Fruit fly (Drosophila melanogaster) whole organism, wandering third instar larva: ENCODE measurements around the gene CG6126.

ENCODE experiments used
- Abd-B ChIP-seq: fragments of >200 bp; optimal IDR thresholded peaks from 2 replicates; lab custom pipeline; 2017; ENCODE audit warnings: missing biosample characterization, missing genetic modification characterization
- CrebA ChIP-seq: fragments of 200-800 bp; sonication (Bioruptor generic); optimal IDR thresholded peaks from 2 replicates; lab custom pipeline; 2016; ENCODE audit warnings: missing biosample characterization, mild to moderate bottlenecking, missing genetic modification characterization, borderline replicate concordance
- Dfd ChIP-seq: fragments of >200 bp; optimal IDR thresholded peaks from 2 replicates; lab custom pipeline; 2017; ENCODE audit warnings: missing biosample characterization, missing genetic modification characterization
- Dif ChIP-seq: fragments of 200-275, 200-300 bp; sonication (Bioruptor generic); optimal IDR thresholded peaks from 2 replicates; lab custom pipeline; 2018; ENCODE audit warnings: missing biosample characterization, missing genetic modification characterization; ENCODE audit not compliant: partially characterized antibody
- GATAd ChIP-seq: sonication (Bioruptor generic); optimal IDR thresholded peaks from 2 replicates; lab custom pipeline; 2016; ENCODE audit warnings: missing biosample characterization, missing genetic modification characterization
- HLH106 ChIP-seq: fragments of 200-800 bp; optimal IDR thresholded peaks from 3 replicates; lab custom pipeline; 2019; ENCODE audit warnings: missing biosample characterization, mild to moderate bottlenecking, missing genetic modification characterization, moderate library complexity
- Hnf4 ChIP-seq: fragments of 200-800 bp; sonication (Bioruptor generic); optimal IDR thresholded peaks from 2 replicates; lab custom pipeline; 2016; ENCODE audit warnings: missing biosample characterization, mild to moderate bottlenecking, missing genetic modification characterization
- Hr83 ChIP-seq: fragments of 200-300 bp; sonication (Bioruptor generic); optimal IDR thresholded peaks from 2 replicates; lab custom pipeline; 2016; ENCODE audit warnings: missing biosample characterization, mild to moderate bottlenecking, missing genetic modification characterization, moderate library complexity; ENCODE audit not compliant: poor library complexity, severe bottlenecking
- Jra ChIP-seq: sonication (Bioruptor generic); optimal IDR thresholded peaks from 2 replicates; lab custom pipeline; 2016; ENCODE audit warnings: missing biosample characterization, missing genetic modification characterization
- Mio ChIP-seq: sonication (Bioruptor generic); optimal IDR thresholded peaks from 2 replicates; lab custom pipeline; 2016; ENCODE audit warnings: missing biosample characterization, missing genetic modification characterization
- Myc ChIP-seq: fragments of >200 bp; optimal IDR thresholded peaks from 2 replicates; lab custom pipeline; 2017
- N ChIP-seq: fragments of >200 bp; optimal IDR thresholded peaks from 2 replicates; lab custom pipeline; 2018; ENCODE audit warnings: missing biosample characterization, missing external identifiers, missing genetic modification characterization
- OdsH ChIP-seq: fragments of 200-800 bp; sonication (Bioruptor generic); optimal IDR thresholded peaks from 2 replicates; lab custom pipeline; 2016; ENCODE audit warnings: missing biosample characterization, mild to moderate bottlenecking, missing genetic modification characterization
- Rel ChIP-seq, 2 experiments: fragments of 200-800 bp; sonication (Bioruptor generic) in 1 of 2; optimal IDR thresholded peaks; 2 replicates in 1 of 2; 3 replicates in 1 of 2; lab custom pipeline; 2016 to 2019; ENCODE audit warnings: mild to moderate bottlenecking in 2 of 2, missing biosample characterization in 2 of 2, missing genetic modification characterization in 2 of 2, moderate library complexity in 1 of 2
- Vsx2 ChIP-seq: fragments of 200-300, 225-300 bp; sonication (Bioruptor generic); optimal IDR thresholded peaks from 2 replicates; lab custom pipeline; 2018; ENCODE audit warnings: missing biosample characterization, missing genetic modification characterization; ENCODE audit not compliant: partially characterized antibody
- br ChIP-seq: fragments of 200-800 bp; sonication (Bioruptor generic); optimal IDR thresholded peaks from 2 replicates; lab custom pipeline; 2016; ENCODE audit warnings: missing biosample characterization, missing genetic modification characterization
- brk ChIP-seq: fragments of 200-800 bp; sonication (Bioruptor generic); optimal IDR thresholded peaks from 2 replicates; lab custom pipeline; 2016; ENCODE audit warnings: missing biosample characterization, mild to moderate bottlenecking, missing genetic modification characterization
- dsf ChIP-seq: sonication (Bioruptor generic); optimal IDR thresholded peaks from 2 replicates; lab custom pipeline; 2016; ENCODE audit warnings: missing biosample characterization, missing genetic modification characterization, borderline replicate concordance
- fru ChIP-seq: fragments of 200-800 bp; sonication (Bioruptor generic); optimal IDR thresholded peaks from 3 replicates; lab custom pipeline; 2016; ENCODE audit warnings: missing biosample characterization, mild to moderate bottlenecking, missing genetic modification characterization
- h ChIP-seq: fragments of 200-800 bp; sonication (Bioruptor generic); optimal IDR thresholded peaks from 3 replicates; lab custom pipeline; 2016; ENCODE audit warnings: missing biosample characterization, mild to moderate bottlenecking, missing genetic modification characterization
- jim ChIP-seq: fragments of 175-275, 200-325 bp; sonication (Bioruptor generic); optimal IDR thresholded peaks from 2 replicates; lab custom pipeline; 2016; ENCODE audit warnings: missing biosample characterization, mild to moderate bottlenecking, missing genetic modification characterization
- lola ChIP-seq: fragments of >200 bp; optimal IDR thresholded peaks from 2 replicates; lab custom pipeline; 2017; ENCODE audit warnings: missing biosample characterization, missing genetic modification characterization
- pan ChIP-seq: fragments of >200 bp; optimal IDR thresholded peaks from 2 replicates; lab custom pipeline; 2017
- psq ChIP-seq: fragments of 200-800 bp; sonication (Bioruptor generic); optimal IDR thresholded peaks from 3 replicates; lab custom pipeline; 2017; ENCODE audit warnings: missing biosample characterization, mild to moderate bottlenecking, missing genetic modification characterization, moderate library complexity
- rgr ChIP-seq: fragments of 200-800 bp; sonication (Bioruptor generic); optimal IDR thresholded peaks from 3 replicates; lab custom pipeline; 2016; ENCODE audit warnings: missing biosample characterization, mild to moderate bottlenecking, missing genetic modification characterization
- sage ChIP-seq: fragments of 200-800 bp; sonication (Bioruptor generic); optimal IDR thresholded peaks from 2 replicates; lab custom pipeline; 2016; ENCODE audit warnings: missing biosample characterization, mild to moderate bottlenecking, missing genetic modification characterization
- sv ChIP-seq: fragments of 200-800 bp; sonication (Bioruptor generic); optimal IDR thresholded peaks from 3 replicates; lab custom pipeline; 2016; ENCODE audit warnings: missing biosample characterization, missing genetic modification characterization
- tai ChIP-seq: sonication (Bioruptor generic); optimal IDR thresholded peaks from 2 replicates; lab custom pipeline; 2016; ENCODE audit warnings: missing biosample characterization, missing genetic modification characterization
- usp ChIP-seq: fragments of >200 bp; optimal IDR thresholded peaks from 2 replicates; lab custom pipeline; 2017; ENCODE audit warnings: missing biosample characterization, missing genetic modification characterization
- woc ChIP-seq: sonication (Bioruptor generic); optimal IDR thresholded peaks from 2 replicates; lab custom pipeline; 2016; ENCODE audit warnings: missing biosample characterization, mild to moderate bottlenecking, missing genetic modification characterization

CG6126 gene

DNA sequence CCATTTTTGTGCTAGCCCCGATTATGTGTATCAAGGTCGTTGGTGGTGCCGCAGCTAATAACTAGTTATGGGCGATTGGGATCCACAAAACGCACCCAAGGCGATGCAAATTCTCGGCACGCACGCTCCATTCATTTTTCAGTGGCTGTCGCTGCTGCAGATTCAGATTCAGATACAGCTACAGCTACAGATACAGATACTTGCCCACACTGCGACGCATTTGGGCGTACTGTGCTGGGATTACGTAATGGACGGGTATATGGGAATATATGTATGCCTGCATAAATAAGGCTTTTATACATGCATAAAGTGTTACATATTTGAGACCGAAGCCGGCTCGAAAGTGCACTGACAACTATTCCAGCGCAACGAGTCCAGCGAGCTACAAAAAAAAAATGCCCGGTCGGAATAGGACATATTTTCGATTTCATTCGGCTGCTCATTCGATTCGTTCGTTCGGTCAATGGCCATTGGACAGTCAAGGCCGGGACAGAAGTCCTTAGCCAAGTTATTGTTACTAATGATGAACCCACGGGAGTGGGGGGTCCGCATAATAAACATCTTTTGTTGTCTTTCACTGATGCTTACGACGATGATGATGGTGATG, 20.5 kb downstream of the CG6126 start:
- TF ChIP-seq woc (GFP tag; lab: Kevin White, UChicago) (no peak), GATAd (no peak), Myc (lab: Kevin White, UChicago) (no peak), brk (no peak), OdsH (GFP tag; lab: Kevin White, UChicago) (no peak), Mio (no peak), h (no peak), sage (GFP tag; lab: Kevin White, UChicago) (no peak), Rel (GFP tag; optimal IDR thresholded peaks at IDR 0.05; lab: Kevin White, UChicago) (no peak), Rel (tag; optimal IDR thresholded peaks at IDR 0.05; lab: Kevin White, UChicago) (no peak)
- TF ChIP-seq, all 38 proteins: peak for 0

- no peak for TF ChIP-seq tai (GFP tag; lab: Kevin White, UChicago)
- TF ChIP-seq Vsx2 (GFP tag; lab: Kevin White, UChicago): no peak
- no peak for TF ChIP-seq Dfd (GFP tag; lab: Kevin White, UChicago)
- no peak for TF ChIP-seq brk
- no peak for TF ChIP-seq Hnf4 (GFP tag; lab: Kevin White, UChicago)
- peak; percentile 9 for TF ChIP-seq Myc (lab: Kevin White, UChicago)
Observed at dm6 chr3R:16180476-16181070, 22.3 kb downstream of the CG6126 start, which contains the start of gene CG8927. Gene CG8927, plus strand, starts transcription at chr3R:16181020.

- TF ChIP-seq pan (lab: Kevin White, UChicago) (no peak), rgr (GFP tag; lab: Kevin White, UChicago) (no peak), GATAd (no peak), lola (GFP tag; lab: Kevin White, UChicago) (no peak), Mio (no peak), jim (GFP tag; lab: Kevin White, UChicago) (no peak), psq (no peak), sv (GFP tag; lab: Kevin White, UChicago) (no peak), dsf (GFP tag; lab: Kevin White, UChicago) (no peak), Myc (lab: Kevin White, UChicago) (no peak), sage (GFP tag; lab: Kevin White, UChicago) (no peak), Dfd (GFP tag; lab: Kevin White, UChicago) (no peak), Jra (GFP tag; lab: Kevin White, UChicago) (no peak), CrebA (GFP tag; lab: Kevin White, UChicago) (no peak)
Observed at dm6 chr3R:16176526-16176925, 26.4 kb downstream of the CG6126 start.

DNA sequence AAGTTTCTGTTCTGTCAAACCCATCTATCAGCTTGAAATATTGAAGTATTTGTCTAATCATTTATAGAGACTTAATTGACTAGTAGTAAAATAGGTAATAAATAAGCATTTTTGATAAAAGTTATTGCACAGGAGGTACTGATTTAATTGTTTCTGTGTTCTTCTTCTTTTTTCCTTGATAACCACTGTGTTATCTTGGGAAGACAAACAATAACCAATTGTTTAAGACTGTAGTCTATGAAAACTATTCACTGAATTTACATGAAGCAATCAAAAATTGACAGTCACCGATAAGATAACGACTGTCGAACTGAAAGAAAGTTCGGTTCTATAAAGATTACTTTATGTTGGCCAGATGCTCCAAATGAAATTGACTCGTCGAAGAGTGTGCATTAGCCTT, 29.4 kb downstream of the CG6126 start:
- TF ChIP-seq dsf (GFP tag; lab: Kevin White, UChicago) (no peak), psq (no peak), sage (GFP tag; lab: Kevin White, UChicago) (no peak), brk (no peak), GATAd (no peak), tai (GFP tag; lab: Kevin White, UChicago) (no peak), Vsx2 (GFP tag; lab: Kevin White, UChicago) (no peak), h (no peak), Mio (no peak), lola (GFP tag; lab: Kevin White, UChicago) (no peak), Hr83 (GFP tag; lab: Kevin White, UChicago) (no peak), usp (GFP tag; lab: Kevin White, UChicago) (no peak), woc (GFP tag; lab: Kevin White, UChicago) (no peak), fru (GFP tag; lab: Kevin White, UChicago) (no peak), sv (GFP tag; lab: Kevin White, UChicago) (no peak)
- TF ChIP-seq, all 38 proteins: peak for 0

dm6 chr3R:16171747-16172146, 31.1 kb downstream of the CG6126 start, which contains the start of gene CG8925:
Gene CG8925, plus strand, starts transcription at chr3R:16171991.
- TF ChIP-seq pan (lab: Kevin White, UChicago) (no peak), Dif (GFP tag; lab: Kevin White, UChicago) (no peak), N (no peak), HLH106 (tag; lab: Kevin White, UChicago) (no peak), Hnf4 (GFP tag; lab: Kevin White, UChicago) (no peak), br (no peak), rgr (GFP tag; lab: Kevin White, UChicago) (no peak), Abd-B (GFP tag; lab: Kevin White, UChicago) (no peak), Dfd (GFP tag; lab: Kevin White, UChicago) (no peak), fru (GFP tag; lab: Kevin White, UChicago) (no peak), Mio (no peak), jim (GFP tag; lab: Kevin White, UChicago) (no peak), h (no peak)
